Worm (Caenorhabditis elegans): ENCODE results near the gene clec-171.

The clec-171 gene

ce11 chrIV:1388079-1388478 is 39.1 kb downstream of the clec-171 start:
- TF ChIP-seq ztf-28 (GFP tag; IDR thresholded peaks at IDR 0.05) = no peak
- TF ChIP-seq egl-18 (GFP tag; IDR thresholded peaks at IDR 0.05) = no peak
- TF ChIP-seq athp-1 (tag; optimal IDR thresholded peaks at IDR 0.05) = peak; percentile 22
- no peak for TF ChIP-seq ceh-58 (GFP tag; IDR thresholded peaks at IDR 0.05)
- TF ChIP-seq ztf-3 (GFP tag; optimal IDR thresholded peaks at IDR 0.05) = no peak
- TF ChIP-seq tbx-9 (tag; optimal IDR thresholded peaks at IDR 0.05; ENCODE audit: borderline replicate concordance) = no peak
- no peak for TF ChIP-seq F52B5.7 (tag; optimal IDR thresholded peaks at IDR 0.05)
- peak; percentile 56; the same call in 1 of the 2 replicates for TF ChIP-seq F39B2.1 (GFP tag; IDR thresholded peaks at IDR 0.05)
- TF ChIP-seq cebp-1 (GFP tag; IDR thresholded peaks at IDR 0.05) = no peak
- TF ChIP-seq cebp-1 (tag; optimal IDR thresholded peaks at IDR 0.05) = peak; percentile 56
- no peak for TF ChIP-seq F57A8.1 (GFP tag; optimal IDR thresholded peaks at IDR 0.05)
- TF ChIP-seq xnd-1 (tag; optimal IDR thresholded peaks at IDR 0.05) = no peak
- TF ChIP-seq lin-54 (GFP tag; optimal IDR thresholded peaks at IDR 0.05) = peak; percentile 18
- no peak for TF ChIP-seq Y53G8AR.9 (GFP tag; conservative IDR thresholded peaks at IDR 0.05)
- no peak for TF ChIP-seq nhr-120 (GFP tag; IDR thresholded peaks at IDR 0.05)
- TF ChIP-seq egrh-3 (GFP tag; IDR thresholded peaks at IDR 0.05) = peak; percentile 47
- TF ChIP-seq sea-2 (GFP tag; IDR thresholded peaks at IDR 0.05) = no peak
- no peak for TF ChIP-seq T26A5.8 (tag; optimal IDR thresholded peaks at IDR 0.05)
- no peak for TF ChIP-seq C17E4.6 (GFP tag; IDR thresholded peaks at IDR 0.05)
- TF ChIP-seq ceh-27 (GFP tag; optimal IDR thresholded peaks at IDR 0.05) = peak; percentile 46
- 0 out of 2 replicates have a peak, but pooled peaks have one; percentile 31 for TF ChIP-seq attf-3 (GFP tag; conservative IDR thresholded peaks at IDR 0.05)
- no peak for TF ChIP-seq pha-4 (tag; optimal IDR thresholded peaks at IDR 0.05)
- TF ChIP-seq madf-8 (GFP tag; conservative IDR thresholded peaks at IDR 0.05) = no peak
- no peak for TF ChIP-seq F10E7.11 (tag; optimal IDR thresholded peaks at IDR 0.05)
- TF ChIP-seq C06A6.2 (GFP tag; conservative IDR thresholded peaks at IDR 0.05) = 0 out of 2 replicates have a peak, but pooled peaks have one; percentile 32
- TF ChIP-seq F55B11.4 (tag; optimal IDR thresholded peaks at IDR 0.05; ENCODE audit: borderline replicate concordance, insufficient read depth) = no peak
- TF ChIP-seq ceh-40 (GFP tag; IDR thresholded peaks at IDR 0.05) = no peak
- TF ChIP-seq sdz-38 (tag; optimal IDR thresholded peaks at IDR 0.05) = no peak
- 0 out of 2 replicates have a peak, but pooled peaks have one; percentile 14 for TF ChIP-seq hsf-1 (GFP tag; IDR thresholded peaks at IDR 0.05)
- no peak for TF ChIP-seq rcor-1 (GFP tag; IDR thresholded peaks at IDR 0.05)
- peak; percentile 46 for TF ChIP-seq lin-40 (tag; optimal IDR thresholded peaks at IDR 0.05)
- TF ChIP-seq madf-10 (tag; optimal IDR thresholded peaks at IDR 0.05) = peak; percentile 20
- TF ChIP-seq cebp-2 (GFP tag; IDR thresholded peaks at IDR 0.05) = 0 out of 2 replicates have a peak, but pooled peaks have one; percentile 32
- no peak for TF ChIP-seq hrde-1 (tag; optimal IDR thresholded peaks at IDR 0.05; ENCODE audit: borderline replicate concordance)
- no peak for TF ChIP-seq B0019.2 (GFP tag; conservative IDR thresholded peaks at IDR 0.05)
- peak; percentile 69 for TF ChIP-seq nhr-90 (tag; optimal IDR thresholded peaks at IDR 0.05)
- no peak for TF ChIP-seq snpc-1.1 (tag; optimal IDR thresholded peaks at IDR 0.05; ENCODE audit: insufficient read depth)
- TF ChIP-seq repo-1 (tag; optimal IDR thresholded peaks at IDR 0.05) = no peak
- TF ChIP-seq dpff-1 (tag; optimal IDR thresholded peaks at IDR 0.05) = no peak
- no peak for TF ChIP-seq attf-6 (GFP tag; IDR thresholded peaks at IDR 0.05)
- peak; percentile 45 for TF ChIP-seq somi-1 (GFP tag; optimal IDR thresholded peaks at IDR 0.05)
- TF ChIP-seq dox-1 (GFP tag; IDR thresholded peaks at IDR 0.05) = peak; percentile 66
- TF ChIP-seq ZK185.1 (tag; optimal IDR thresholded peaks at IDR 0.05; ENCODE audit: poor library complexity, severe bottlenecking) = peak; percentile 65
- no peak for TF ChIP-seq gei-17 (GFP tag; optimal IDR thresholded peaks at IDR 0.05)
- TF ChIP-seq die-1 (tag; optimal IDR thresholded peaks at IDR 0.05) = peak; percentile 65
- peak; percentile 4 to 59 for TF ChIP-seq rec-8 (tag; optimal IDR thresholded peaks at IDR 0.05)
- TF ChIP-seq F57C9.4 (tag; optimal IDR thresholded peaks at IDR 0.05) = no peak
- TF ChIP-seq lsy-27 (tag; optimal IDR thresholded peaks at IDR 0.05; ENCODE audit: borderline replicate concordance, insufficient read depth) = no peak
